Fruit fly (Drosophila melanogaster): ENCODE results near the gene LIMK1.

DNA sequence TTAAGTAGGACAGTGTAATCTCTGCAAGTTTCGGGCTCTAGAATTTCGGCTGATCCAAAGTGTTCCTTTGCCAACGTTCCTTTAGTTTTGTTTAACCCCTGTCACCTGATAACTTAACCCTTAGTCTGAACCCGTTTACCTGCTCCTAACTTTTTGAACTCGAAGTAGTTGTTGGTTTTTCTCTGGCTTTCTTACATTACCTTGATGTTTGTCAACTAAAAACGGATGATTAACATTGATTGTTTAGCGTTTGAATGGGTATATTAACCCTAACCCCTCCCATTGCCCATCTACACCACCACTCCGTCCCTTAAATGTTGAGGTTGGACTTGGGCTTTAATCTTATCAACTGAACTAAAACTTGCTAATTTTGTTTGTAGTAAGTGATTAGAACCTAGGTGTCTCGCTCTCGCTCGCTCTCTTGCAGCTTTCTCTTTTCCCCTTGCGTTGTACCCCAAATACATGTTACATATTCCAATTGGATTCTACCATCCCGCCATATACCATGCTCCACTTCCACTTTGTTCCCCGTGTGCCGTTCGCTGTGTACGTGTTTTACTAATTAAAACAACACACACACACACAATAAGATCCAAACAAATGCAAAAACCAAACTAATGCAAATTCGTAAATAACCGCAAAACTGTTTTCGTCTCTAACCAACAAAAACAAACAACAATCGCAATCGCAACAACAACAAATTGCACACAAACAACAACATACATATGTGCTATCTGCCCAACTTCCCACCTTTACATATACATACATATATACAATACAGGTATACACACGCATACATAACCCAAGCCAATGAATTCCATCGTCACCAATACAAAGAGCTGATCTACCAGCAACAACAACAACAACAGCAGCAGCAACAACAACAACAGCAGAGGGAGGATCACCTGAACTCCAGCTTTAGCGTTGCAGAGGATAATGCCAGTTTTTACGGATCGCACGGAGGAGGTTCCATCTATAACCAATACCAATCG lies 9.1 kb upstream of the LIMK1 start:
- no peak for TF ChIP-seq Rel (GFP tag; optimal IDR thresholded peaks at IDR 0.05)
- no peak for TF ChIP-seq Rel (tag; optimal IDR thresholded peaks at IDR 0.05)
- no peak for TF ChIP-seq OdsH (GFP tag; optimal IDR thresholded peaks at IDR 0.05)
